Worm (Caenorhabditis elegans) whole organism, L4 larva: Measurements from ENCODE around the gene nspg-4.

Experiments used
- D1046.2 ChIP-seq: fragments of 200-800 bp; sonication (Bioruptor generic); IDR thresholded peaks from 2 replicates; pipeline ENCODE4 v1.3.6; 2022; ENCODE audit warnings: missing genetic modification characterization, missing compliant biosample characterization
- F37D6.2 ChIP-seq: sonication (generic microtip); optimal IDR thresholded peaks from 2 replicates; lab custom pipeline; 2016; ENCODE audit warnings: mild to moderate bottlenecking, missing genetic modification characterization, missing compliant biosample characterization
- F44E2.7 ChIP-seq: fragments of 200-800 bp; sonication (Bioruptor generic); IDR thresholded peaks from 2 replicates; pipeline ENCODE4 v2.1.2; 2022; ENCODE audit warnings: missing genetic modification characterization, missing compliant biosample characterization
- F49E8.2 ChIP-seq: sonication (generic microtip); optimal IDR thresholded peaks from 2 replicates; lab custom pipeline; 2016; ENCODE audit warnings: missing compliant biosample characterization, mild to moderate bottlenecking, missing genetic modification characterization, borderline replicate concordance
- R02D3.7 ChIP-seq: fragments of 150-350 bp; sonication (generic microtip); optimal IDR thresholded peaks from 3 replicates; lab custom pipeline; 2014; ENCODE audit warnings: missing biosample characterization, missing genetic modification characterization
- T26A8.4 ChIP-seq: fragments of 200-800 bp; sonication (Bioruptor generic); IDR thresholded peaks from 2 replicates; pipeline ENCODE4 v1.3.6; 2022; ENCODE audit warnings: missing genetic modification characterization, missing compliant biosample characterization
- Y5F2A.4 ChIP-seq: fragments of 200-800 bp; sonication (Bioruptor generic); optimal IDR thresholded peaks from 2 replicates; lab custom pipeline; 2018; ENCODE audit warnings: mild to moderate bottlenecking, missing genetic modification characterization, missing compliant biosample characterization
- aha-1 ChIP-seq: fragments of 150-350 bp; peaks from one replicate; lab custom pipeline; 2014; ENCODE audit warnings: missing biosample characterization, missing genetic modification characterization
- attf-4 ChIP-seq: sonication (generic microtip); optimal IDR thresholded peaks from 3 replicates; lab custom pipeline; 2017; ENCODE audit warnings: missing biosample characterization, missing genetic modification characterization
- ceh-44 ChIP-seq: fragments of 200-800 bp; sonication (Bioruptor generic); IDR thresholded peaks from 2 replicates; pipeline ENCODE4 v1.3.6; 2022; ENCODE audit warnings: missing genetic modification reagents, missing genetic modification characterization, missing compliant biosample characterization
- ces-1 ChIP-seq: fragments of 150-350 bp; sonication (generic microtip); optimal IDR thresholded peaks from 4 replicates; lab custom pipeline; 2014; ENCODE audit warnings: missing biosample characterization, missing genetic modification reagents, missing genetic modification characterization
- daf-12 ChIP-seq: fragments of 150-350 bp; optimal IDR thresholded peaks from 2 replicates; lab custom pipeline; 2014; ENCODE audit warnings: missing biosample characterization, missing genetic modification reagents, missing genetic modification characterization
- daf-16 ChIP-seq, 3 experiments: sonication (generic microtip); optimal IDR thresholded peaks; 2 replicates each; lab custom pipeline; 2016 to 2017; ENCODE audit warnings: missing genetic modification characterization in 3 of 3, missing genetic modification reagents in 3 of 3, mild to moderate bottlenecking in 2 of 3, missing compliant biosample characterization in 2 of 3, missing biosample characterization in 1 of 3, moderate library complexity in 1 of 3
- daf-19 ChIP-seq: fragments of 200-800 bp; sonication (Bioruptor generic); conservative IDR thresholded peaks from 2 replicates; pipeline ENCODE4 v1.3.6; 2022; ENCODE audit warnings: missing genetic modification characterization, missing compliant biosample characterization
- dmd-6 ChIP-seq: fragments of 200-800 bp; sonication (Bioruptor generic); IDR thresholded peaks from 2 replicates; pipeline ENCODE4 v1.3.6; 2022; ENCODE audit warnings: missing genetic modification reagents, missing genetic modification characterization, missing compliant biosample characterization
- dpl-1 ChIP-seq: fragments of 150-350 bp; optimal IDR thresholded peaks from 2 replicates; lab custom pipeline; 2014; ENCODE audit warnings: missing biosample characterization, missing genetic modification reagents, missing genetic modification characterization
- duxl-1 ChIP-seq: sonication (generic microtip); optimal IDR thresholded peaks from 2 replicates; lab custom pipeline; 2016; ENCODE audit warnings: mild to moderate bottlenecking, missing genetic modification characterization, moderate library complexity, missing compliant biosample characterization; ENCODE audit not compliant: poor library complexity
- fkh-10 ChIP-seq: fragments of 150-350 bp; optimal IDR thresholded peaks from 2 replicates; lab custom pipeline; 2014; ENCODE audit warnings: missing biosample characterization, missing genetic modification reagents, missing genetic modification characterization
- hif-1 ChIP-seq, 2 experiments: sonication (generic microtip); optimal IDR thresholded peaks; 2 replicates each; lab custom pipeline; 2016 to 2017; ENCODE audit warnings: missing compliant biosample characterization in 2 of 2, missing genetic modification characterization in 2 of 2, missing genetic modification reagents in 2 of 2, missing genotype in 2 of 2, mild to moderate bottlenecking in 1 of 2
- hlh-30 ChIP-seq: sonication (generic microtip); optimal IDR thresholded peaks from 2 replicates; lab custom pipeline; 2017; ENCODE audit warnings: antibody characterized with exemption, mild to moderate bottlenecking, missing genetic modification characterization, missing compliant biosample characterization; ENCODE audit not compliant: insufficient read depth
- jun-1 ChIP-seq: fragments of 150-350 bp; optimal IDR thresholded peaks from 2 replicates; lab custom pipeline; 2014; ENCODE audit warnings: missing biosample characterization, missing genetic modification reagents, missing genetic modification characterization
- lin-39 ChIP-seq: fragments of 150-350 bp; optimal IDR thresholded peaks from 2 replicates; lab custom pipeline; 2014; ENCODE audit warnings: missing biosample characterization, missing genetic modification reagents, missing genetic modification characterization
- madf-9 ChIP-seq: fragments of 200-800 bp; sonication (Bioruptor generic); conservative IDR thresholded peaks from 2 replicates; pipeline ENCODE4 v1.3.6; 2022; ENCODE audit warnings: missing genetic modification reagents, missing genetic modification characterization, missing compliant biosample characterization
- mdt-29 ChIP-seq: fragments of 200-800 bp; sonication (Bioruptor generic); IDR thresholded peaks from 2 replicates; pipeline ENCODE4 v1.3.6; 2022; ENCODE audit warnings: missing genetic modification reagents, missing genetic modification characterization, missing compliant biosample characterization
- mep-1 ChIP-seq: fragments of 150-350 bp; sonication (generic microtip); optimal IDR thresholded peaks from 3 replicates; lab custom pipeline; 2014; ENCODE audit warnings: missing biosample characterization, missing genetic modification characterization
- nhr-102 ChIP-seq: sonication (generic microtip); optimal IDR thresholded peaks from 2 replicates; lab custom pipeline; 2016; ENCODE audit warnings: mild to moderate bottlenecking, missing genetic modification characterization, moderate library complexity, missing compliant biosample characterization
- nhr-111 ChIP-seq: fragments of 200-800 bp; sonication (Bioruptor generic); optimal IDR thresholded peaks from 2 replicates; lab custom pipeline; 2018; ENCODE audit warnings: mild to moderate bottlenecking, missing genetic modification characterization, missing compliant biosample characterization
- nhr-28 ChIP-seq: fragments of 150-350 bp; optimal IDR thresholded peaks from 2 replicates; lab custom pipeline; 2014; ENCODE audit warnings: missing biosample characterization, missing genetic modification characterization
- nhr-6 ChIP-seq: fragments of 150-350 bp; optimal IDR thresholded peaks from 2 replicates; lab custom pipeline; 2014; ENCODE audit warnings: missing biosample characterization, missing genetic modification characterization
- nhr-76 ChIP-seq: fragments of 150-350 bp; optimal IDR thresholded peaks from 2 replicates; lab custom pipeline; 2014; ENCODE audit warnings: missing biosample characterization, missing genetic modification characterization
- nhr-77 ChIP-seq: fragments of 150-350 bp; optimal IDR thresholded peaks from 2 replicates; lab custom pipeline; 2014; ENCODE audit warnings: missing biosample characterization, missing genetic modification characterization
- php-3 ChIP-seq: fragments of 200-800 bp; sonication (Bioruptor generic); IDR thresholded peaks from 2 replicates; pipeline ENCODE4 v1.3.6; 2022; ENCODE audit warnings: missing genetic modification reagents, missing genetic modification characterization, missing compliant biosample characterization
- rbr-2 ChIP-seq: sonication (generic microtip); optimal IDR thresholded peaks from 2 replicates; lab custom pipeline; 2016; ENCODE audit warnings: missing genotype, missing genetic modification characterization, missing compliant biosample characterization
- saeg-2 ChIP-seq: fragments of 200-800 bp; sonication (Bioruptor generic); IDR thresholded peaks from 2 replicates; pipeline ENCODE4 v1.3.6; 2022; ENCODE audit warnings: missing genetic modification reagents, missing genetic modification characterization, missing compliant biosample characterization
- sdz-12 ChIP-seq: fragments of 200-800 bp; sonication (Bioruptor generic); optimal IDR thresholded peaks from 2 replicates; lab custom pipeline; 2018; ENCODE audit warnings: mild to moderate bottlenecking, missing genetic modification characterization, missing compliant biosample characterization
- set-16 ChIP-seq: fragments of 200-800 bp; sonication (Bioruptor generic); IDR thresholded peaks from 2 replicates; pipeline ENCODE4 v1.3.6; 2022; ENCODE audit warnings: missing genetic modification reagents, missing genetic modification characterization, missing compliant biosample characterization
- snpc-1.2 ChIP-seq: fragments of 200-800 bp; sonication (Bioruptor generic); IDR thresholded peaks from 2 replicates; pipeline ENCODE4 v1.3.6; 2022; ENCODE audit warnings: missing genetic modification reagents, missing genetic modification characterization, missing compliant biosample characterization
- snpc-4 ChIP-seq: fragments of 150-350 bp; optimal IDR thresholded peaks from 2 replicates; lab custom pipeline; 2014; ENCODE audit warnings: missing biosample characterization, missing genetic modification characterization
- spr-1 ChIP-seq: sonication (generic microtip); optimal IDR thresholded peaks from 2 replicates; lab custom pipeline; 2016; ENCODE audit warnings: mild to moderate bottlenecking, missing genetic modification characterization, missing compliant biosample characterization
- spr-3 ChIP-seq: fragments of 200-800 bp; sonication (Bioruptor generic); optimal IDR thresholded peaks from 2 replicates; lab custom pipeline; 2018; ENCODE audit warnings: mild to moderate bottlenecking, missing genetic modification characterization, missing compliant biosample characterization
- unc-130 ChIP-seq: sonication (generic microtip); optimal IDR thresholded peaks from 2 replicates; lab custom pipeline; 2016; ENCODE audit warnings: missing genetic modification reagents, missing genetic modification characterization, missing compliant biosample characterization
- unc-62 ChIP-seq, 3 experiments: fragments of 150-350 bp in 1 of 3; sonication (generic microtip); optimal IDR thresholded peaks in 2 of 3; peaks in 1 of 3; 1 replicate in 1 of 3; 2 replicates in 2 of 3; lab custom pipeline; 2014 to 2017; ENCODE audit warnings: missing biosample characterization in 3 of 3, missing genetic modification characterization in 3 of 3, missing genetic modification reagents in 3 of 3, missing genotype in 1 of 3
- zag-1 ChIP-seq: fragments of 150-350 bp; optimal IDR thresholded peaks from 2 replicates; lab custom pipeline; 2014; ENCODE audit warnings: missing biosample characterization, missing genetic modification characterization
- zfp-2 ChIP-seq: sonication (generic microtip); optimal IDR thresholded peaks from 2 replicates; lab custom pipeline; 2016; ENCODE audit warnings: mild to moderate bottlenecking, missing genetic modification characterization, missing compliant biosample characterization
- zfp-3 ChIP-seq: fragments of 200-800 bp; sonication (Bioruptor generic); conservative IDR thresholded peaks from 2 replicates; pipeline ENCODE4 v1.3.6; 2022; ENCODE audit warnings: missing genetic modification reagents, missing genetic modification characterization, missing compliant biosample characterization
- zip-11 ChIP-seq: fragments of 200-800 bp; sonication (Bioruptor generic); IDR thresholded peaks from 2 replicates; pipeline ENCODE4 v1.3.6; 2022; ENCODE audit warnings: missing genetic modification characterization, missing compliant biosample characterization
- zip-2 ChIP-seq: fragments of 150-350 bp; optimal IDR thresholded peaks from 2 replicates; lab custom pipeline; 2014; ENCODE audit warnings: missing biosample characterization, missing genetic modification characterization
- ztf-11 ChIP-seq: fragments of 150-350 bp; optimal IDR thresholded peaks from 2 replicates; lab custom pipeline; 2014; ENCODE audit warnings: missing biosample characterization, missing genetic modification characterization
- ztf-7 ChIP-seq: fragments of 150-350 bp; optimal IDR thresholded peaks from 2 replicates; lab custom pipeline; 2014; ENCODE audit warnings: missing biosample characterization, missing genetic modification characterization

nspg-4 gene

DNA sequence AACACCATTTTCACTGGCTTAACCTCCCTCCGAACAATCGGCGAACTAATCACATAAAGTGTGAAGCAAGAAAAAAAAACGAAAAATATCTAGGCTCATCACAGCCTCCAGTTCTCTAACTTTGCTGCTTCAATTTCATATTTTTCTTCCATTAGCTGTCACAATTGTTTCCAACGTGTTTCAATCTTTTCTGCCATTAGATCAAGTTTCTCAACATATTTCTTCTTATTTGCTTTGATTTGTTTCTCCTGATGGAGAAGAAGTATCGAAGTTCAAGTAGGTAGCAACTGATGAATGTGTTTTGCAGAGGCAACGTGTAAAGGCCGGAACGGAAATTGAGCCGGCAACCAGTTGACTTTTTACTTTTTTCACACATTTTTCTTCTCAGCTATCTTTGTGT lies 30.0 kb upstream of the nspg-4 start, which contains the start of gene ZK563.7:
TSS of gene ZK563.7 (plus strand) at position 301 of the 400 bp plus-strand sequence.
- TF ChIP-seq unc-130 (GFP tag; lab: Kevin White, UChicago) (no peak), fkh-10 (no peak), daf-16 (GFP tag; optimal IDR thresholded peaks at IDR 0.05; lab: Kevin White, UChicago) (no peak), daf-16 (tag; optimal IDR thresholded peaks at IDR 0.05; lab: Kevin White, UChicago) (no peak), Y5F2A.4 (GFP tag; lab: Kevin White, UChicago) (no peak), nhr-111 (GFP tag; lab: Kevin White, UChicago) (no peak), aha-1 (no peak), D1046.2 (GFP tag; lab: Robert Waterston, UW) (no peak), spr-1 (tag; lab: Kevin White, UChicago) (no peak), F44E2.7 (GFP tag; lab: Robert Waterston, UW) (no peak)
- TF ChIP-seq, all 104 proteins: peak for 0

DNA sequence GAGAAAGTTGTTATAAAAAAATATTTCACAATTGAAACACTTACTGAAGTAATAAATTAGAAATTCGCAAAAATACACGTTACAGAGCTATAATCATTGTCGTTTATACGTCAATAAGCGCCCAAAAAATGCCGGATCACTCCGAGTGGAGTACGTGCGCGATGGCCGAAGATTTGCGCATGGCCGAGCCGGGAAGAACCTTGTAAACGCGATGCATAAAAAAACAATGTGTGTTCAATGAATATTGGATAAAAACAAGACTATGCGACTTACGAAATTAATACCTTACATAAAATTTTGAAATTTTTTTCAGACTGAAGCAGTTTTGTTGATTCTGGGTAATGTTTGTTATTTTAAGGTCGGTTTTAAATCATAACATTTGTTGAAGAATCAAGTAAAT lies 28.9 kb upstream of the nspg-4 start, which contains the start of gene sorf-1:
TSS of gene sorf-1 (minus strand) at position 135 of the 400 bp plus-strand sequence.
- TF ChIP-seq zag-1 (tag; lab: Kevin White, UChicago), result no peak
- TF ChIP-seq ztf-7 (tag; lab: Kevin White, UChicago), result no peak
- no peak for TF ChIP-seq sdz-12 (GFP tag; lab: Kevin White, UChicago)
- no peak for TF ChIP-seq nhr-77 (tag; lab: Kevin White, UChicago)
- TF ChIP-seq F37D6.2 (tag; lab: Kevin White, UChicago), result no peak
- peak; percentile 85 for TF ChIP-seq aha-1
- TF ChIP-seq Y5F2A.4 (GFP tag; lab: Kevin White, UChicago), result no peak
- no peak for TF ChIP-seq snpc-1.2
- no peak for TF ChIP-seq zfp-2 (tag; lab: Kevin White, UChicago)
- no peak for TF ChIP-seq duxl-1 (tag; lab: Kevin White, UChicago)
- TF ChIP-seq rbr-2 (tag; lab: Kevin White, UChicago), result peak; percentile 14
- TF ChIP-seq mep-1, result peak; percentile 46
- TF ChIP-seq php-3 (GFP tag; lab: Robert Waterston, UW), result no peak
- TF ChIP-seq mdt-29, result no peak
- TF ChIP-seq madf-9 (GFP tag; lab: Robert Waterston, UW), result no peak
- no peak for TF ChIP-seq saeg-2 (GFP tag; lab: Robert Waterston, UW)
- no peak for TF ChIP-seq jun-1 (tag; lab: Kevin White, UChicago)
- no peak for TF ChIP-seq D1046.2 (GFP tag; lab: Robert Waterston, UW)
- no peak for TF ChIP-seq R02D3.7 (tag; lab: Kevin White, UChicago)
- no peak for TF ChIP-seq nhr-28 (tag; lab: Kevin White, UChicago)
- TF ChIP-seq zfp-3 (GFP tag; lab: Robert Waterston, UW), result no peak
- no peak for TF ChIP-seq spr-3 (GFP tag; lab: Kevin White, UChicago)
- peak; percentile 9 for TF ChIP-seq unc-130 (GFP tag; lab: Kevin White, UChicago)
- no peak for TF ChIP-seq lin-39 (tag; lab: Kevin White, UChicago)
- no peak for TF ChIP-seq daf-19
- no peak for TF ChIP-seq ces-1 (GFP tag; lab: Kevin White, UChicago)
- no peak for TF ChIP-seq F49E8.2 (tag; lab: Kevin White, UChicago)
- TF ChIP-seq set-16 (GFP tag; lab: Robert Waterston, UW), result no peak
- no peak for TF ChIP-seq nhr-76 (tag; lab: Kevin White, UChicago)
- TF ChIP-seq T26A8.4 (GFP tag; lab: Robert Waterston, UW), result no peak
- no peak for TF ChIP-seq nhr-6
- no peak for TF ChIP-seq daf-12 (tag; lab: Kevin White, UChicago)
- peak in 1 of 2 experiments; percentile 75 for TF ChIP-seq hif-1 (tag; optimal IDR thresholded peaks at IDR 0.05; lab: Kevin White, UChicago)
- peak; percentile 39 for TF ChIP-seq hlh-30 (tag; lab: Kevin White, UChicago)
- TF ChIP-seq snpc-4 (tag; lab: Kevin White, UChicago), result no peak
- peak; percentile 41 for TF ChIP-seq dpl-1 (GFP tag; lab: Kevin White, UChicago)
- no peak for TF ChIP-seq attf-4 (tag; lab: Kevin White, UChicago)
- TF ChIP-seq ceh-44, result no peak
- no peak for TF ChIP-seq nhr-102 (tag; lab: Kevin White, UChicago)
- no peak for TF ChIP-seq ztf-11 (tag; lab: Kevin White, UChicago)
- TF ChIP-seq dmd-6 (GFP tag; lab: Robert Waterston, UW), result peak; percentile 38
- no peak for TF ChIP-seq zip-2 (tag; lab: Kevin White, UChicago)
- TF ChIP-seq zip-11 (GFP tag; lab: Robert Waterston, UW), result no peak
- TF ChIP-seq unc-62 (GFP tag; optimal IDR thresholded peaks at IDR 0.05 in 1 of 2; lab: Kevin White, UChicago), result no peak
- TF ChIP-seq unc-62 (tag; optimal IDR thresholded peaks at IDR 0.05; lab: Kevin White, UChicago), result no peak
